Worm (Caenorhabditis elegans): Measurements from ENCODE around the gene cbd-1.

- TF ChIP-seq hmbx-1 (tag; optimal IDR thresholded peaks at IDR 0.05) (no peak), flt-1 (GFP tag; IDR thresholded peaks at IDR 0.05) (no peak), ets-7 (tag; optimal IDR thresholded peaks at IDR 0.05) (no peak), ama-1 (optimal IDR thresholded peaks at IDR 0.05) (no peak), scrt-1 (GFP tag; IDR thresholded peaks at IDR 0.05) (no peak), tbx-37 (GFP tag; conservative IDR thresholded peaks at IDR 0.05) (no peak), tbx-11 (GFP tag; IDR thresholded peaks at IDR 0.05) (no peak), pes-1 (GFP tag; IDR thresholded peaks at IDR 0.05) (no peak), F13C5.2 (tag; optimal IDR thresholded peaks at IDR 0.05) (no peak), aly-1 (tag; optimal IDR thresholded peaks at IDR 0.05) (no peak), sea-1 (GFP tag; conservative IDR thresholded peaks at IDR 0.05) (no peak), ceh-13 (GFP tag; optimal IDR thresholded peaks at IDR 0.05) (no peak)
Measured at ce11 chrIV:11326939-11327565, 45.7 kb upstream of the cbd-1 start, which contains the start of gene B0035.21.
